Worm (Caenorhabditis elegans): ENCODE data around the gene rpl-10.

DNA sequence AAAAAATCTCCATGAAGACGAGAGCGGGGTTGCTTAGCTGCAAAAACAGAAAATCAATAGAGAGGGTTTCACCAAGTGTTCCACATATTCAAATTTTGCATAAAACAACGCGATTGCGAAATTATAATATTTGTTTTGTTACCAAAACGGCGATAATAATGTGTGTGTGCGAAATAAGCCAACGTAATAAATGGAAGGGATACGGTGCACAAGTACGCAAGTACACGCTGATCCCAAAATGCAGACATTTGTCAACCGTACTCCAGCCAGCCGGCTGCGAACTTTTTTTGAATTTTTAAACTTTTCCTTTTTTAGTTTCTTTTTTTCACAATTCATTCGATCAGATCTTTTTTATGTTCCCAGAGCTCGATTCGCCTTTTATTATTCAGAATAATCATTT lies 18.8 kb upstream of the rpl-10 start, which contains the start of gene ire-1:
- no peak for TF ChIP-seq xnd-1 (tag; optimal IDR thresholded peaks at IDR 0.05)
- TF ChIP-seq dox-1 (GFP tag; IDR thresholded peaks at IDR 0.05): peak; percentile 59
- no peak for TF ChIP-seq nhr-90 (tag; optimal IDR thresholded peaks at IDR 0.05)
- TF ChIP-seq ceh-100 (GFP tag; IDR thresholded peaks at IDR 0.05): peak; percentile 41; the same call in 1 of the 2 replicates
- TF ChIP-seq ama-1 (optimal IDR thresholded peaks at IDR 0.05): no peak
- TF ChIP-seq ama-1 (GFP tag; optimal IDR thresholded peaks at IDR 0.05): no peak
